Worm (Caenorhabditis elegans): ENCODE results near the gene F21H7.5.

Gene F21H7.5

ce11 chrV:16271121-16271520 is 33.8 kb downstream of the F21H7.5 start, which contains the start of gene T13F3.6:
TSS of gene T13F3.6 (minus strand) at chrV:16271221.
- TF ChIP-seq hmg-1.1 (GFP tag; IDR thresholded peaks at IDR 0.05), result no peak
- TF ChIP-seq T26A8.4 (GFP tag; IDR thresholded peaks at IDR 0.05), result no peak
- TF ChIP-seq pqm-1 (tag; optimal IDR thresholded peaks at IDR 0.05), result no peak
- TF ChIP-seq Y105C5A.15 (GFP tag; IDR thresholded peaks at IDR 0.05), result no peak
- TF ChIP-seq lin-13 (GFP tag; optimal IDR thresholded peaks at IDR 0.05), result no peak
- no peak for TF ChIP-seq F37D6.2 (tag; optimal IDR thresholded peaks at IDR 0.05)
- no peak for TF ChIP-seq mxl-3 (GFP tag; optimal IDR thresholded peaks at IDR 0.05)

DNA sequence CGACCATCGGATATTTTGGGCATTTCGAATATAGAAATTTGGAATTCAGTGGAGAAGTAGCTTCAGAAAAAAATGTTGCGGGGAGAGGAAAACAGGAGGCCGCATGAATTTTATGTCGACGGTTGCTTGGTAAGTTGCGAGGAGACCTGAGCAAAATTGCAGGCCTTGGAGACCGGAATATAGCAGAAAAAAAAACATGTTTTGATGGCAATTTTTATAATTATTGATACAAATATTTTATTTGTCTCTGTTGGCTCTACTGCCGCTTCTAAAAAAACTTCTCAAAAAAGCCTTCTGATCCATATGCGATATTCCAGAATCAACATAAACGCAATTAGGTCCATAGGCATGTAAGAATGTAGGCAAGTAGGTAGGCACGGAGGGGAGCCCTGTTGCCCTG is 38.0 kb downstream of the F21H7.5 start, which contains the start of gene pacl-1:
Gene pacl-1, minus strand, starts transcription at position 101 of the 400 bp plus-strand sequence.
- TF ChIP-seq snpc-1.2 (GFP tag; IDR thresholded peaks at IDR 0.05) (no peak), F26F4.8 (GFP tag; conservative IDR thresholded peaks at IDR 0.05) (no peak), D1046.2 (GFP tag; IDR thresholded peaks at IDR 0.05) (no peak), egl-27 (tag; optimal IDR thresholded peaks at IDR 0.05) (no peak), ceh-20 (GFP tag; IDR thresholded peaks at IDR 0.05) (no peak), F49E8.2 (tag; optimal IDR thresholded peaks at IDR 0.05; ENCODE audit: borderline replicate concordance) (no peak), nhr-48 (tag; optimal IDR thresholded peaks at IDR 0.05) (no peak), daf-8 (GFP tag; IDR thresholded peaks at IDR 0.05) (no peak), zip-2 (tag; optimal IDR thresholded peaks at IDR 0.05) (no peak), ceh-32 (tag; optimal IDR thresholded peaks at IDR 0.05; ENCODE audit: poor library complexity) (no peak), zfp-2 (tag; optimal IDR thresholded peaks at IDR 0.05) (no peak), snpc-4 (tag; optimal IDR thresholded peaks at IDR 0.05) (no peak), nhr-11 (tag; optimal IDR thresholded peaks at IDR 0.05) (no peak)

ce11 chrV:16277918-16278317 is 40.6 kb downstream of the F21H7.5 start, which contains the start of gene cyp-37B1:
TSS of gene cyp-37B1 (plus strand) at chrV:16278116.
- peak; percentile 87 for TF ChIP-seq dve-1 (tag; optimal IDR thresholded peaks at IDR 0.05; ENCODE audit: insufficient read depth)
- no peak for TF ChIP-seq cey-2 (tag; optimal IDR thresholded peaks at IDR 0.05; ENCODE audit: borderline replicate concordance, insufficient read depth)
- TF ChIP-seq php-3 (GFP tag; IDR thresholded peaks at IDR 0.05), result peak; percentile 82
- TF ChIP-seq Y105C5A.15 (GFP tag; IDR thresholded peaks at IDR 0.05), result no peak
- TF ChIP-seq nhr-77 (tag; optimal IDR thresholded peaks at IDR 0.05), result peak; percentile 87
- peak; percentile 69 for TF ChIP-seq nhr-48 (tag; optimal IDR thresholded peaks at IDR 0.05)
- TF ChIP-seq rbr-2 (tag; optimal IDR thresholded peaks at IDR 0.05), result no peak
- TF ChIP-seq pqm-1 (tag; optimal IDR thresholded peaks at IDR 0.05), result peak; percentile 89
- TF ChIP-seq dmd-6 (GFP tag; IDR thresholded peaks at IDR 0.05), result peak; percentile 90
- peak; percentile 73 for TF ChIP-seq nhr-102 (tag; optimal IDR thresholded peaks at IDR 0.05)
- peak; percentile 97 for TF ChIP-seq nhr-28 (tag; optimal IDR thresholded peaks at IDR 0.05)
- TF ChIP-seq hlh-11 (tag; optimal IDR thresholded peaks at IDR 0.05), result peak; percentile 85
- no peak for TF ChIP-seq daf-16 (GFP tag; optimal IDR thresholded peaks at IDR 0.05)
- peak; percentile 95 for TF ChIP-seq daf-16 (tag; optimal IDR thresholded peaks at IDR 0.05)
- no peak for TF ChIP-seq Y75B8A.6 (GFP tag; IDR thresholded peaks at IDR 0.05)

DNA sequence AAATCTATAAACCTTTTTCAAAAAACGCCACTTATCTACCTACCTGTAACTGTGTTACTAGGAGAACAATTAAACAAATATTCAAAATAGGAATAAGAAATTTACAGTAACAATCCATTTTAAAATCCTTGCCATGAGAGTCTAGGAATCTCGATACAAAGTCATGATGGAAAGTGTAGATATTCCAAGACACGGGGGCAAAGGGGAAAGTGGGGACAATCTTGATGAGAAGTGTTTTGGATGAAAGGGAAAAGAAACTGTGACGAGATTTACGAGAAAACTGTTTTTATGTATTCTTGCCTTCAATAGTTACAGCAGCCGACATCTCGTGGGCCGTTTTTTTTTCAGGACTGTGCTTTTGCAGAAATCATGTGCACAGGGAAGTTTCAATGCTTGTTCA is 44.8 kb downstream of the F21H7.5 start, which contains the start of gene F28G4.2:
Gene F28G4.2, minus strand, starts transcription at position 175 of the 400 bp plus-strand sequence.
- no peak for TF ChIP-seq mdt-29 (GFP tag; IDR thresholded peaks at IDR 0.05)
- no peak for TF ChIP-seq F49E8.2 (tag; optimal IDR thresholded peaks at IDR 0.05; ENCODE audit: borderline replicate concordance)
- no peak for TF ChIP-seq gei-8 (GFP tag; optimal IDR thresholded peaks at IDR 0.05)
- no peak for TF ChIP-seq zfp-2 (tag; optimal IDR thresholded peaks at IDR 0.05)
- no peak for TF ChIP-seq F37D6.2 (tag; optimal IDR thresholded peaks at IDR 0.05)
- no peak for TF ChIP-seq unc-39 (tag; optimal IDR thresholded peaks at IDR 0.05)
